Worm (Caenorhabditis elegans) whole organism, L3 larva: ENCODE results near the gene T16G1.9.

Experiments used
- R02D3.7 ChIP-seq: fragments of 150-350 bp; optimal IDR thresholded peaks from 2 replicates; lab custom pipeline; 2014; ENCODE audit warnings: missing biosample characterization, missing genetic modification characterization
- ZK546.5 ChIP-seq: sonication (generic microtip); optimal IDR thresholded peaks from 2 replicates; lab custom pipeline; 2017; ENCODE audit warnings: missing biosample characterization, missing genetic modification characterization
- ceh-28 ChIP-seq: fragments of 150-350 bp; optimal IDR thresholded peaks from 2 replicates; lab custom pipeline; 2014; ENCODE audit warnings: missing biosample characterization, missing genetic modification reagents, missing genetic modification characterization
- ceh-9 ChIP-seq: sonication (generic microtip); optimal IDR thresholded peaks from 2 replicates; lab custom pipeline; 2018; ENCODE audit warnings: missing biosample characterization, missing genetic modification characterization
- egl-27 ChIP-seq: sonication (generic microtip); optimal IDR thresholded peaks from 4 replicates; lab custom pipeline; 2017; ENCODE audit warnings: missing biosample characterization, missing genetic modification reagents, missing genetic modification characterization
- egl-5 ChIP-seq: fragments of 150-350 bp; optimal IDR thresholded peaks from 2 replicates; lab custom pipeline; 2017; ENCODE audit warnings: missing biosample characterization, missing genetic modification reagents, missing genetic modification characterization, inconsistent platforms
- elt-2 ChIP-seq: sonication (generic microtip); optimal IDR thresholded peaks from 2 replicates; lab custom pipeline; 2016; ENCODE audit warnings: missing genetic modification reagents, mild to moderate bottlenecking, missing genetic modification characterization, missing compliant biosample characterization
- eor-1 ChIP-seq, 2 experiments: fragments of 150-350 bp; optimal IDR thresholded peaks; 2 replicates each; lab custom pipeline; 2014 to 2018; ENCODE audit warnings: missing biosample characterization in 2 of 2, missing genetic modification characterization in 2 of 2
- fkh-10 ChIP-seq: sonication (generic microtip); optimal IDR thresholded peaks from 2 replicates; lab custom pipeline; 2017; ENCODE audit warnings: missing biosample characterization, missing genetic modification reagents, missing genetic modification characterization
- fos-1 ChIP-seq: fragments of 150-350 bp; optimal IDR thresholded peaks from 2 replicates; lab custom pipeline; 2014; ENCODE audit warnings: missing biosample characterization, missing genetic modification characterization
- jun-1 ChIP-seq: fragments of 150-350 bp; optimal IDR thresholded peaks from 2 replicates; lab custom pipeline; 2014; ENCODE audit warnings: missing biosample characterization, missing genetic modification reagents, missing genetic modification characterization
- lsy-12 ChIP-seq: sonication (generic microtip); optimal IDR thresholded peaks from 2 replicates; lab custom pipeline; 2016; ENCODE audit warnings: mild to moderate bottlenecking, missing genetic modification characterization, missing compliant biosample characterization
- mdl-1 ChIP-seq: fragments of 150-350 bp; optimal IDR thresholded peaks from 2 replicates; lab custom pipeline; 2014; ENCODE audit warnings: missing biosample characterization, missing genetic modification characterization
- mml-1 ChIP-seq: fragments of 150-350 bp; sonication (generic microtip); optimal IDR thresholded peaks from 3 replicates; lab custom pipeline; 2014; ENCODE audit warnings: missing biosample characterization, missing genetic modification characterization
- nfya-1 ChIP-seq: sonication (generic microtip); optimal IDR thresholded peaks from 2 replicates; lab custom pipeline; 2017; ENCODE audit warnings: missing genetic modification characterization, mild to moderate bottlenecking, missing compliant biosample characterization, antibody characterized with exemption, moderate library complexity; ENCODE audit not compliant: insufficient read depth
- nhr-11 ChIP-seq: fragments of 150-350 bp; optimal IDR thresholded peaks from 2 replicates; lab custom pipeline; 2014; ENCODE audit warnings: missing biosample characterization, missing genetic modification characterization
- nhr-23 ChIP-seq: fragments of 150-350 bp; optimal IDR thresholded peaks from 2 replicates; lab custom pipeline; 2014; ENCODE audit warnings: missing biosample characterization, missing genetic modification reagents, missing genetic modification characterization
- nhr-25 ChIP-seq: sonication (generic microtip); optimal IDR thresholded peaks from 2 replicates; lab custom pipeline; 2017; ENCODE audit warnings: missing biosample characterization, missing genetic modification characterization
- nhr-28 ChIP-seq: fragments of 150-350 bp; optimal IDR thresholded peaks from 2 replicates; lab custom pipeline; 2014; ENCODE audit warnings: missing biosample characterization, missing genetic modification characterization
- nhr-43 ChIP-seq: sonication (generic microtip); optimal IDR thresholded peaks from 2 replicates; lab custom pipeline; 2016; ENCODE audit warnings: mild to moderate bottlenecking, missing genetic modification characterization, missing compliant biosample characterization; ENCODE audit not compliant: poor library complexity, severe bottlenecking
- nhr-67 ChIP-seq: fragments of 150-350 bp; optimal IDR thresholded peaks from 2 replicates; lab custom pipeline; 2014; ENCODE audit warnings: missing biosample characterization, missing genetic modification characterization
- nhr-76 ChIP-seq: fragments of 150-350 bp; sonication (generic microtip); optimal IDR thresholded peaks from 5 replicates; lab custom pipeline; 2014; ENCODE audit warnings: missing biosample characterization, missing genetic modification characterization
- nhr-77 ChIP-seq: fragments of 150-350 bp; optimal IDR thresholded peaks from 2 replicates; lab custom pipeline; 2014; ENCODE audit warnings: missing biosample characterization, missing genetic modification characterization
- pha-4 ChIP-seq: fragments of 150-350 bp; optimal IDR thresholded peaks from 2 replicates; lab custom pipeline; 2014; ENCODE audit warnings: missing biosample characterization, missing genetic modification reagents, missing genetic modification characterization
- pqm-1 ChIP-seq: fragments of 150-350 bp; optimal IDR thresholded peaks from 2 replicates; lab custom pipeline; 2017; ENCODE audit warnings: missing biosample characterization, missing genetic modification characterization, inconsistent platforms
- snpc-4 ChIP-seq: fragments of 150-350 bp; optimal IDR thresholded peaks from 2 replicates; lab custom pipeline; 2014; ENCODE audit warnings: missing biosample characterization, missing genetic modification characterization
- zag-1 ChIP-seq: fragments of 150-350 bp; optimal IDR thresholded peaks from 2 replicates; lab custom pipeline; 2014; ENCODE audit warnings: missing biosample characterization, missing genetic modification characterization
- ztf-4 ChIP-seq: fragments of 150-350 bp; optimal IDR thresholded peaks from 2 replicates; lab custom pipeline; 2014; ENCODE audit warnings: missing biosample characterization, missing genetic modification characterization

Gene T16G1.9

ce11 chrV:12928929-12929532 is 21.6 kb downstream of the T16G1.9 start, which contains the start of gene T16G1.2:
Gene T16G1.2, plus strand, starts transcription at chrV:12929482.
- TF ChIP-seq nhr-23 (tag; lab: Kevin White, UChicago) (no peak), pqm-1 (tag; lab: Kevin White, UChicago) (no peak), R02D3.7 (tag; lab: Kevin White, UChicago) (no peak), nhr-67 (tag; lab: Kevin White, UChicago) (no peak), nhr-25 (tag; lab: Kevin White, UChicago) (peak; percentile 8), nfya-1 (tag; lab: Kevin White, UChicago) (no peak), fkh-10 (GFP tag; lab: Kevin White, UChicago) (no peak)

- TF ChIP-seq elt-2 (tag; lab: Kevin White, UChicago) (peak; percentile 22), ceh-9 (tag; lab: Kevin White, UChicago) (no peak)
Measured at ce11 chrV:12924128-12924527, 26.5 kb downstream of the T16G1.9 start, which contains the start of gene pqn-67. Gene pqn-67, plus strand, starts transcription at chrV:12924428.

ce11 chrV:12922308-12922707 is 28.4 kb downstream of the T16G1.9 start, which contains the start of gene dhrs-4:
Gene dhrs-4, plus strand, starts transcription at chrV:12922608.
- TF ChIP-seq nhr-28 (tag; lab: Kevin White, UChicago) (no peak), pqm-1 (tag; lab: Kevin White, UChicago) (peak; percentile 10), elt-2 (tag; lab: Kevin White, UChicago) (peak; percentile 6)

- TF ChIP-seq elt-2 (tag; lab: Kevin White, UChicago): peak; percentile 88
- TF ChIP-seq nhr-77 (tag; lab: Kevin White, UChicago): no peak
- peak; percentile 68 for TF ChIP-seq pha-4 (tag; lab: Kevin White, UChicago)
- TF ChIP-seq pqm-1 (tag; lab: Kevin White, UChicago): peak; percentile 76
- TF ChIP-seq nhr-43: no peak
- no peak for TF ChIP-seq lsy-12 (tag; lab: Kevin White, UChicago)
Measured at ce11 chrV:12921680-12922079, 29.0 kb downstream of the T16G1.9 start.

ce11 chrV:12919705-12920104 is 31.0 kb downstream of the T16G1.9 start, which contains the start of gene lipl-1:
Gene lipl-1, plus strand, starts transcription at chrV:12919986.
- TF ChIP-seq nhr-11 (tag; lab: Kevin White, UChicago) (no peak), eor-1 (tag; optimal IDR thresholded peaks at IDR 0.05; lab: Kevin White, UChicago) (no peak), jun-1 (no peak), fos-1 (no peak), snpc-4 (no peak), R02D3.7 (tag; lab: Kevin White, UChicago) (no peak), nhr-76 (tag; lab: Kevin White, UChicago) (no peak), zag-1 (tag; lab: Kevin White, UChicago) (no peak), mdl-1 (tag; lab: Kevin White, UChicago) (no peak), mml-1 (tag; lab: Kevin White, UChicago) (no peak), nhr-77 (tag; lab: Kevin White, UChicago) (no peak), ceh-28 (tag; lab: Kevin White, UChicago) (no peak), elt-2 (tag; lab: Kevin White, UChicago) (peak; percentile 41), pqm-1 (tag; lab: Kevin White, UChicago) (peak; percentile 18), nhr-43 (no peak)
- TF ChIP-seq, all 47 proteins: peak for 2

- TF ChIP-seq pqm-1 (tag; lab: Kevin White, UChicago) (peak; percentile 66), egl-27 (tag; lab: Kevin White, UChicago) (no peak), elt-2 (tag; lab: Kevin White, UChicago) (peak; percentile 88), ztf-4 (tag; lab: Kevin White, UChicago) (no peak), ZK546.5 (no peak), nfya-1 (tag; lab: Kevin White, UChicago) (no peak), egl-5 (tag; lab: Kevin White, UChicago) (no peak)
Measured at ce11 chrV:12909544-12910157, 41.0 kb downstream of the T16G1.9 start, which contains the start of gene nid-1. Gene nid-1, plus strand, starts transcription at chrV:12910107.
